Fruit fly (Drosophila melanogaster) whole organism, embryonic: ENCODE results near the gene Glut1.

Experiments
- Asciz ChIP-seq: fragments of 200-800 bp; sonication (Bioruptor generic); optimal IDR thresholded peaks from 2 replicates; lab custom pipeline; 2017; ENCODE audit warnings: missing biosample characterization, mild to moderate bottlenecking, missing genetic modification characterization, missing genetic modification reagents
- Awh ChIP-seq: fragments of 200-800 bp; sonication (Bioruptor generic); IDR thresholded peaks from 2 replicates; pipeline ENCODE4, ENCODE4 v1.3.6; 2022; ENCODE audit warnings: missing biosample characterization, missing genetic modification characterization
- CG10274 ChIP-seq: fragments of 200-800 bp; sonication (Bioruptor generic); optimal IDR thresholded peaks from 3 replicates; lab custom pipeline; 2017; ENCODE audit warnings: missing biosample characterization, mild to moderate bottlenecking, missing genetic modification characterization
- CG10462 ChIP-seq: fragments of 200-800 bp; sonication (Bioruptor generic); optimal IDR thresholded peaks from 2 replicates; lab custom pipeline; 2016; ENCODE audit warnings: missing biosample characterization, missing genetic modification characterization
- CG12071 ChIP-seq: fragments of 200-800 bp; sonication (Bioruptor generic); optimal IDR thresholded peaks from 3 replicates; lab custom pipeline; 2018; ENCODE audit warnings: missing biosample characterization, mild to moderate bottlenecking, missing genetic modification characterization
- CG13624 ChIP-seq: fragments of 200-800 bp; sonication (Bioruptor generic); optimal IDR thresholded peaks from 2 replicates; lab custom pipeline; 2016; ENCODE audit warnings: missing biosample characterization, missing genetic modification characterization
- CG14860 ChIP-seq: fragments of 200-800 bp; sonication (Bioruptor generic); IDR thresholded peaks from 3 replicates; pipeline ENCODE4 v1.3.6; 2022; ENCODE audit warnings: missing biosample characterization, missing genetic modification characterization; ENCODE audit not compliant: partially characterized antibody
- CG17361 ChIP-seq: fragments of 200-800 bp; sonication (Bioruptor generic); IDR thresholded peaks from 3 replicates; pipeline ENCODE4 v1.3.6; 2022; ENCODE audit warnings: missing biosample characterization, missing genetic modification characterization
- CG17385 ChIP-seq: fragments of 200-800 bp; sonication (Bioruptor generic); optimal IDR thresholded peaks from 3 replicates; lab custom pipeline; 2018; ENCODE audit warnings: missing biosample characterization, mild to moderate bottlenecking, missing genetic modification characterization
- CG18262 ChIP-seq: fragments of 200-800 bp; optimal IDR thresholded peaks from 3 replicates; lab custom pipeline; 2019; ENCODE audit warnings: missing biosample characterization, mild to moderate bottlenecking, missing genetic modification characterization, moderate library complexity
- CG1832 ChIP-seq: fragments of 200-800 bp; sonication (Bioruptor generic); optimal IDR thresholded peaks from 2 replicates; lab custom pipeline; 2017; ENCODE audit warnings: missing biosample characterization, mild to moderate bottlenecking, missing genetic modification characterization, inconsistent platforms
- CG32767 ChIP-seq: fragments of 200-800 bp; sonication (Bioruptor generic); IDR thresholded peaks from 2 replicates; pipeline ENCODE4 v1.3.6; 2022; ENCODE audit warnings: missing biosample characterization, missing genetic modification characterization
- CG7271 ChIP-seq: fragments of 200-800 bp; sonication (Bioruptor generic); optimal IDR thresholded peaks from 2 replicates; lab custom pipeline; 2018; ENCODE audit warnings: missing biosample characterization, mild to moderate bottlenecking, missing genetic modification characterization, moderate library complexity
- CG7357 ChIP-seq: fragments of 200-800 bp; sonication (Bioruptor generic); IDR thresholded peaks from 3 replicates; pipeline ENCODE4 v1.3.6; 2022; ENCODE audit warnings: missing biosample characterization, missing genetic modification characterization
- CG8281 ChIP-seq: fragments of 200-800 bp; sonication (Bioruptor generic); optimal IDR thresholded peaks from 2 replicates; lab custom pipeline; 2018; ENCODE audit warnings: missing biosample characterization, mild to moderate bottlenecking, missing genetic modification characterization, moderate library complexity
- CG8765 ChIP-seq: fragments of 200-800 bp; sonication (Bioruptor generic); IDR thresholded peaks from 2 replicates; pipeline ENCODE4 v1.3.6; 2022; ENCODE audit warnings: missing biosample characterization, missing genetic modification characterization
- Camta ChIP-seq: fragments of 200-800 bp; sonication (Bioruptor generic); optimal IDR thresholded peaks from 2 replicates; lab custom pipeline; 2016; ENCODE audit warnings: missing biosample characterization, missing genetic modification characterization
- E2f2 ChIP-seq: fragments of 200-800 bp; sonication (Bioruptor generic); IDR thresholded peaks from 2 replicates; pipeline ENCODE4 v1.3.6; 2022; ENCODE audit warnings: missing biosample characterization, missing genetic modification characterization
- Gug ChIP-seq: fragments of 200-800 bp; sonication (Bioruptor generic); IDR thresholded peaks from 4 replicates; pipeline ENCODE4 v1.3.6; 2022; ENCODE audit warnings: missing biosample characterization, missing genetic modification characterization
- HLHmδ ChIP-seq: fragments of 200-800 bp; sonication (Bioruptor generic); optimal IDR thresholded peaks from 2 replicates; lab custom pipeline; 2018; ENCODE audit warnings: missing biosample characterization, mild to moderate bottlenecking, missing genetic modification characterization, moderate library complexity
- Hmr ChIP-seq: fragments of 200-800 bp; sonication (Bioruptor generic); optimal IDR thresholded peaks from 3 replicates; lab custom pipeline; 2017; ENCODE audit warnings: mild to moderate bottlenecking, missing biosample characterization, missing genetic modification reagents, missing genetic modification characterization
- Hr3 ChIP-seq: fragments of 200-800 bp; sonication (Bioruptor generic); optimal IDR thresholded peaks from 3 replicates; lab custom pipeline; 2016; ENCODE audit warnings: missing biosample characterization, missing genetic modification characterization
- Hr51 ChIP-seq, 2 experiments: fragments of 200-800 bp; sonication (Bioruptor generic); optimal IDR thresholded peaks; 2 replicates in 1 of 2; 3 replicates in 1 of 2; lab custom pipeline; 2016 to 2018; ENCODE audit warnings: missing biosample characterization in 2 of 2, missing genetic modification characterization in 2 of 2, mild to moderate bottlenecking in 1 of 2, moderate library complexity in 1 of 2
- ac ChIP-seq: fragments of 200-800 bp; sonication (Bioruptor generic); optimal IDR thresholded peaks from 3 replicates; lab custom pipeline; 2017; ENCODE audit warnings: missing biosample characterization, mild to moderate bottlenecking, missing genetic modification characterization
- ato ChIP-seq: fragments of 200-800 bp; sonication (Bioruptor generic); IDR thresholded peaks from 2 replicates; pipeline ENCODE4 v1.3.6; 2022; ENCODE audit warnings: missing biosample characterization, missing genetic modification characterization; ENCODE audit not compliant: partially characterized antibody
- bsh ChIP-seq, 2 experiments: fragments of 200-800 bp; sonication (Bioruptor generic); optimal IDR thresholded peaks; 2 replicates each; lab custom pipeline; 2017 to 2018; ENCODE audit warnings: mild to moderate bottlenecking in 2 of 2, missing biosample characterization in 2 of 2, missing genetic modification characterization in 2 of 2, moderate library complexity in 1 of 2
- cas ChIP-seq: fragments of 200-800 bp; sonication (Bioruptor generic); IDR thresholded peaks from 2 replicates; pipeline ENCODE4 v1.3.6; 2022; ENCODE audit warnings: missing biosample characterization, missing genetic modification characterization
- cg ChIP-seq: fragments of 200-800 bp; sonication (Bioruptor generic); optimal IDR thresholded peaks from 3 replicates; lab custom pipeline; 2019; ENCODE audit warnings: missing biosample characterization, mild to moderate bottlenecking, missing genetic modification characterization, moderate library complexity
- crp ChIP-seq, 2 experiments: fragments of 200-800 bp; sonication (Bioruptor generic); optimal IDR thresholded peaks; 2 replicates in 1 of 2; 3 replicates in 1 of 2; lab custom pipeline; 2017; ENCODE audit warnings: missing biosample characterization in 2 of 2, missing genetic modification characterization in 2 of 2, mild to moderate bottlenecking in 1 of 2, moderate library complexity in 1 of 2
- ewg ChIP-seq: fragments of 200-800 bp; sonication (Bioruptor generic); optimal IDR thresholded peaks from 3 replicates; lab custom pipeline; 2017; ENCODE audit warnings: mild to moderate bottlenecking, missing biosample characterization, missing genetic modification reagents, missing genetic modification characterization
- fd64A ChIP-seq: fragments of 200-800 bp; sonication (Bioruptor generic); optimal IDR thresholded peaks from 3 replicates; lab custom pipeline; 2018; ENCODE audit warnings: missing biosample characterization, mild to moderate bottlenecking, missing genetic modification characterization
- gcm ChIP-seq: fragments of 200-800 bp; sonication (Bioruptor generic); optimal IDR thresholded peaks from 2 replicates; lab custom pipeline; 2019; ENCODE audit warnings: missing biosample characterization, mild to moderate bottlenecking, missing genetic modification characterization, moderate library complexity
- hbn ChIP-seq: fragments of 200-800 bp; sonication (Bioruptor generic); IDR thresholded peaks from 2 replicates; pipeline ENCODE4 v1.3.6; 2022; ENCODE audit warnings: missing biosample characterization, missing genetic modification characterization; ENCODE audit not compliant: partially characterized antibody
- insv ChIP-seq, 2 experiments: fragments of 200-800 bp; sonication (Bioruptor generic); optimal IDR thresholded peaks; 3 replicates each; lab custom pipeline; 2016 to 2018; ENCODE audit warnings: missing biosample characterization in 2 of 2, missing genetic modification characterization in 2 of 2
- lab ChIP-seq: fragments of 200-800 bp; sonication (Bioruptor generic); optimal IDR thresholded peaks from 3 replicates; lab custom pipeline; 2017; ENCODE audit warnings: missing biosample characterization, missing genetic modification characterization, mild to moderate bottlenecking, moderate library complexity, missing genetic modification reagents
- lbe ChIP-seq: fragments of 200-800 bp; sonication (Bioruptor generic); optimal IDR thresholded peaks from 2 replicates; lab custom pipeline; 2016; ENCODE audit warnings: missing biosample characterization, mild to moderate bottlenecking, missing genetic modification characterization
- mld ChIP-seq: fragments of 200-800 bp; sonication (Bioruptor generic); IDR thresholded peaks from 3 replicates; pipeline ENCODE4 v1.3.6; 2022; ENCODE audit warnings: missing biosample characterization, missing genetic modification characterization; ENCODE audit not compliant: partially characterized antibody
- nau ChIP-seq: fragments of 200-800 bp; sonication (Bioruptor generic); optimal IDR thresholded peaks from 3 replicates; lab custom pipeline; 2017; ENCODE audit warnings: missing biosample characterization, mild to moderate bottlenecking, missing genetic modification characterization, missing genetic modification reagents
- nerfin-1 ChIP-seq: fragments of 200-800 bp; sonication (Bioruptor generic); optimal IDR thresholded peaks from 3 replicates; lab custom pipeline; 2019; ENCODE audit warnings: missing biosample characterization, mild to moderate bottlenecking, missing genetic modification characterization, moderate library complexity
- pros ChIP-seq: fragments of 200-800 bp; sonication (Bioruptor generic); optimal IDR thresholded peaks from 3 replicates; lab custom pipeline; 2019; ENCODE audit warnings: missing biosample characterization, mild to moderate bottlenecking, missing genetic modification characterization, moderate library complexity
- ranshi ChIP-seq: fragments of 200-800 bp; sonication (Bioruptor generic); IDR thresholded peaks from 2 replicates; pipeline ENCODE4 v1.3.6; 2022; ENCODE audit warnings: missing biosample characterization, missing genetic modification characterization
- ttk ChIP-seq: fragments of 200-800 bp; sonication (Bioruptor generic); IDR thresholded peaks from 2 replicates; pipeline ENCODE4 v2.1.2; 2022; ENCODE audit warnings: missing biosample characterization, missing genetic modification characterization
- unc-4 ChIP-seq: fragments of 200-800 bp; sonication (Bioruptor generic); IDR thresholded peaks from 2 replicates; pipeline ENCODE4 v1.3.6; 2022; ENCODE audit warnings: missing biosample characterization, missing genetic modification characterization; ENCODE audit not compliant: partially characterized antibody
- vvl ChIP-seq: fragments of 200-800 bp; sonication (Bioruptor generic); IDR thresholded peaks from 2 replicates; pipeline ENCODE4 v1.3.6; 2022; ENCODE audit warnings: missing biosample characterization, missing genetic modification characterization
- wek ChIP-seq: fragments of 200-800 bp; sonication (Bioruptor generic); optimal IDR thresholded peaks from 3 replicates; lab custom pipeline; 2018; ENCODE audit warnings: missing biosample characterization, mild to moderate bottlenecking, missing genetic modification characterization, moderate library complexity
- yki ChIP-seq: fragments of >200 bp; optimal IDR thresholded peaks from 3 replicates; lab custom pipeline; 2018
- zen2 ChIP-seq: fragments of 200-800 bp; sonication (Bioruptor generic); IDR thresholded peaks from 3 replicates; pipeline ENCODE4 v1.3.6; 2022; ENCODE audit warnings: missing biosample characterization, missing genetic modification characterization; ENCODE audit not compliant: partially characterized antibody

The Glut1 gene

DNA sequence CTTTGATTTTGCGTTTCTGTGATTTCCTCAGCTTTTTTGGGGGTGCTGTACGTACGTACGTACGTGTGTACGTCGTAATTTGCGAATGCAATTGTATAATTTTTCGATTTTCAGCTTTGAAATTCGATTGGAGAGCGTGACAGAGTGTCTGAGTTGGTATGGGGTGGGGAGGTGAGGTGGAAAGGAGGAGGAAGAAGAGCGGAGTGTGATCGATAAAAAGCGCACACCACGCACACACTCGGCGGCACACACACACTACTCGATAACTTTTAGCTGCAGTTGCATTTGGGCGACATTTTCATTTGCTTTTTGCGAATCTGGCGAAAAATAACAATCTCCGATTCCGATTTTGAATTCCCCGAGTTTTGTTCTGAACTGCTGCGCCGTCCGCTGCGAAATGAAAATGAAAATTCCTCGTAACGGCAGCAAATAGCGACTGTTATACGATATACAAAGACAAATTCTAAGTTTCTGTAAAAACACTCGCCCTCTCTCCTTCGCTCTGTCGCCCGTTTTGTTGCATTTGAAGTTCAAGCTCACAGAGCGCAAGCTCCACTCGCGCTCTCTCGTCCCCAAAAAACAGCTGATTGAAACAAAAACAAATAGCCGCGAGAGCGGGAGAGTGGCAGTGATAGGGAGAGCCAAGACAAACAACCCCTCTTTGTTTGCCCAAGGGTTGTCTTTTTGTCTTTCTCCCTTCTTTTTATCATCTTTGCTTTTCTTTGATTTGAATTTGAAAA lies 32.2 kb upstream of the Glut1 start, which contains the start of gene CG13907:
Gene CG13907 (minus strand): TSS at position 518 of the 740 bp plus-strand sequence.
- TF ChIP-seq wek: peak; percentile 49
- no peak for TF ChIP-seq Gug
- no peak for TF ChIP-seq CG13624 (GFP tag; lab: Kevin White, UChicago)
- no peak for TF ChIP-seq CG7357
- TF ChIP-seq bsh (GFP tag; optimal IDR thresholded peaks at IDR 0.05; lab: Kevin White, UChicago): peak in 1 of 2 experiments; percentile 15
- 0 out of 2 replicates have a peak, but pooled peaks have one; percentile 16 for TF ChIP-seq CG32767
- no peak for TF ChIP-seq CG14860 (GFP tag; lab: Robert Waterston, UW)
- peak; percentile 5 for TF ChIP-seq HLHmδ (GFP tag; lab: Kevin White, UChicago)
- TF ChIP-seq CG8765 (GFP tag; lab: Robert Waterston, UW): no peak
- TF ChIP-seq nerfin-1 (tag; lab: Kevin White, UChicago): peak; percentile 59
- no peak for TF ChIP-seq Hmr (GFP tag; lab: Kevin White, UChicago)
- no peak for TF ChIP-seq CG8281 (tag; lab: Kevin White, UChicago)
- no peak for TF ChIP-seq Hr51 (GFP tag; optimal IDR thresholded peaks at IDR 0.05; lab: Kevin White, UChicago)
- peak; percentile 49 for TF ChIP-seq nau (GFP tag; lab: Kevin White, UChicago)
- TF ChIP-seq CG17361 (GFP tag; lab: Robert Waterston, UW): no peak
- no peak for TF ChIP-seq CG10462 (GFP tag; lab: Kevin White, UChicago)
- TF ChIP-seq unc-4 (GFP tag; lab: Robert Waterston, UW): peak; percentile 43; the same call in 1 of the 2 replicates
- no peak for TF ChIP-seq CG7271 (tag; lab: Kevin White, UChicago)
- 0 out of 2 replicates have a peak, but pooled peaks have one; percentile 5 for TF ChIP-seq Awh
- TF ChIP-seq CG18262 (tag; lab: Kevin White, UChicago): no peak
- no peak for TF ChIP-seq mld (GFP tag; lab: Robert Waterston, UW)
- peak; percentile 37 for TF ChIP-seq fd64A (GFP tag; lab: Kevin White, UChicago)
- peak; percentile 22 for TF ChIP-seq cg (GFP tag; lab: Kevin White, UChicago)
- no peak for TF ChIP-seq ranshi (GFP tag; lab: Robert Waterston, UW)
- no peak for TF ChIP-seq CG1832
- TF ChIP-seq crp (GFP tag; optimal IDR thresholded peaks at IDR 0.05; lab: Kevin White, UChicago): peak in 1 of 2 experiments; percentile 67
- no peak for TF ChIP-seq E2f2 (GFP tag; lab: Robert Waterston, UW)
- TF ChIP-seq ttk (GFP tag; lab: Robert Waterston, UW): peak; percentile 42; the same call in 1 of the 2 replicates
- peak; percentile 99 for TF ChIP-seq pros (GFP tag; lab: Kevin White, UChicago)
- TF ChIP-seq ac (GFP tag; lab: Kevin White, UChicago): no peak
- no peak for TF ChIP-seq cas (GFP tag; lab: Robert Waterston, UW)
- TF ChIP-seq CG12071: peak; percentile 47
- peak; percentile 16 for TF ChIP-seq CG17385 (GFP tag; lab: Kevin White, UChicago)
- no peak for TF ChIP-seq insv (GFP tag; optimal IDR thresholded peaks at IDR 0.05; lab: Kevin White, UChicago)
- peak; percentile 15 for TF ChIP-seq lbe (GFP tag; lab: Kevin White, UChicago)
- TF ChIP-seq yki (lab: Kevin White, UChicago): peak; percentile 26
- no peak for TF ChIP-seq Camta (GFP tag; lab: Kevin White, UChicago)
- TF ChIP-seq gcm (GFP tag; lab: Kevin White, UChicago): no peak
- TF ChIP-seq Hr3: no peak
- TF ChIP-seq zen2 (GFP tag; lab: Robert Waterston, UW): peak; percentile 47; the same call in 2 of the 3 replicates
- no peak for TF ChIP-seq Asciz (GFP tag; lab: Kevin White, UChicago)
- no peak for TF ChIP-seq ato
- 0 out of 2 replicates have a peak, but pooled peaks have one; percentile 12 for TF ChIP-seq vvl (GFP tag; lab: Robert Waterston, UW)
- no peak for TF ChIP-seq CG10274 (GFP tag; lab: Kevin White, UChicago)
- TF ChIP-seq ewg (GFP tag; lab: Kevin White, UChicago): peak; percentile 63
- TF ChIP-seq hbn (GFP tag; lab: Robert Waterston, UW): peak; percentile 43; the same call in 1 of the 2 replicates
- TF ChIP-seq lab (GFP tag; lab: Kevin White, UChicago): no peak
